Fruit fly (Drosophila melanogaster): ENCODE measurements around the gene CG17122.

Gene CG17122

dm6 chr3L:20309758-20310733, 34.9 kb upstream of the CG17122 start (continued):
- no peak for TF ChIP-seq Eip93F (GFP tag; optimal IDR thresholded peaks at IDR 0.05)

- TF ChIP-seq CG6854 (GFP tag; optimal IDR thresholded peaks at IDR 0.05) = no peak
Measured at dm6 chr3L:20309354-20309753, 34.2 kb upstream of the CG17122 start, which contains the start of gene polo. Gene polo (plus strand): TSS chr3L:20309654.

- TF ChIP-seq net (GFP tag; optimal IDR thresholded peaks at IDR 0.05) (no peak), CG11902 (GFP tag; optimal IDR thresholded peaks at IDR 0.05) (no peak), Hr4 (GFP tag; optimal IDR thresholded peaks at IDR 0.05) (peak; percentile 6), Eip78C (GFP tag) (peak; percentile 47), CG7368 (GFP tag; optimal IDR thresholded peaks at IDR 0.05) (peak; percentile 31), salr (GFP tag; optimal IDR thresholded peaks at IDR 0.05) (no peak)
Measured at dm6 chr3L:20306142-20306541, 31.0 kb upstream of the CG17122 start, which contains the start of gene CG32225. Gene CG32225 (minus strand): TSS chr3L:20306283.

dm6 chr3L:20302081-20302630, 27.0 kb upstream of the CG17122 start, which contains the start of gene Pex23:
Gene Pex23 (minus strand): TSS chr3L:20302141.
- TF ChIP-seq esn (GFP tag; optimal IDR thresholded peaks at IDR 0.05) (peak; percentile 84), OdsH (GFP tag; optimal IDR thresholded peaks at IDR 0.05) (no peak), Hr39 (GFP tag; optimal IDR thresholded peaks at IDR 0.05) (peak; percentile 81), achi (GFP tag; optimal IDR thresholded peaks at IDR 0.05) (peak; percentile 70), Eip93F (GFP tag; optimal IDR thresholded peaks at IDR 0.05) (peak; percentile 9), CG34406 (GFP tag; optimal IDR thresholded peaks at IDR 0.05) (no peak), ss (GFP tag; optimal IDR thresholded peaks at IDR 0.05) (no peak), CG31627 (GFP tag; optimal IDR thresholded peaks at IDR 0.05) (peak; percentile 80), Lpt (GFP tag; optimal IDR thresholded peaks at IDR 0.05) (peak; percentile 37), Gug (GFP tag; IDR thresholded peaks at IDR 0.05) (peak; percentile 70; the same call in 1 of the 2 replicates), CG8119 (GFP tag; IDR thresholded peaks at IDR 0.05) (peak; percentile 54; the same call in 2 of the 3 replicates), dsx (GFP tag; optimal IDR thresholded peaks at IDR 0.05; ENCODE audit: poor library complexity, severe bottlenecking) (no peak), Sox15 (GFP tag; optimal IDR thresholded peaks at IDR 0.05) (peak; percentile 76), CG10631 (GFP tag; optimal IDR thresholded peaks at IDR 0.05) (peak; percentile 83), CG16779 (tag; optimal IDR thresholded peaks at IDR 0.05) (no peak), CG11294 (GFP tag; IDR thresholded peaks at IDR 0.05) (peak; percentile 58; the same call in 1 of the 2 replicates), CG15336 (GFP tag; IDR thresholded peaks at IDR 0.05) (0 out of 2 replicates have a peak, but pooled peaks have one; percentile 46), Eip75B (GFP tag; optimal IDR thresholded peaks at IDR 0.05) (no peak), CG8632 (GFP tag; optimal IDR thresholded peaks at IDR 0.05) (peak; percentile 59), lz (GFP tag; optimal IDR thresholded peaks at IDR 0.05) (peak; percentile 79), CG6163 (GFP tag; IDR thresholded peaks at IDR 0.05) (peak; percentile 76), Smox (GFP tag; optimal IDR thresholded peaks at IDR 0.05) (peak; percentile 75), CG7368 (GFP tag; optimal IDR thresholded peaks at IDR 0.05) (peak; percentile 36), CG11762 (GFP tag; optimal IDR thresholded peaks at IDR 0.05; ENCODE audit: insufficient read depth) (peak; percentile 42), Ets21C (GFP tag; optimal IDR thresholded peaks at IDR 0.05) (peak; percentile 74), fd85E (GFP tag; optimal IDR thresholded peaks at IDR 0.05) (no peak), svp (GFP tag) (no peak), CG3032 (tag; optimal IDR thresholded peaks at IDR 0.05) (peak; percentile 70), Ets96B (tag; optimal IDR thresholded peaks at IDR 0.05) (peak; percentile 50), cyc (GFP tag; optimal IDR thresholded peaks at IDR 0.05) (peak; percentile 82), CG3919 (GFP tag; optimal IDR thresholded peaks at IDR 0.05) (peak; percentile 72), Hr38 (GFP tag; optimal IDR thresholded peaks at IDR 0.05) (no peak), CG4318 (GFP tag; optimal IDR thresholded peaks at IDR 0.05) (no peak), Blimp-1 (GFP tag; optimal IDR thresholded peaks at IDR 0.05) (no peak), fkh (GFP tag; optimal IDR thresholded peaks at IDR 0.05) (no peak), topi (GFP tag; optimal IDR thresholded peaks at IDR 0.05) (peak; percentile 74), CG11902 (GFP tag; optimal IDR thresholded peaks at IDR 0.05) (peak; percentile 69), CG6792 (GFP tag; optimal IDR thresholded peaks at IDR 0.05) (peak; percentile 46)
